Worm (Caenorhabditis elegans): ENCODE data around the gene nse-4.

- TF ChIP-seq him-1 (tag; optimal IDR thresholded peaks at IDR 0.05) (no peak), dao-5 (tag; optimal IDR thresholded peaks at IDR 0.05) (no peak)
Measured at ce11 chrIV:11500421-11500820, 19.8 kb downstream of the nse-4 start, which contains the start of gene H21P03.10.

Measured in whole organism, L4/young adult.